Worm (Caenorhabditis elegans) whole organism, early embryonic: ENCODE results near the gene cpg-4.

Experiments
- aly-1 ChIP-seq: sonication (generic microtip); optimal IDR thresholded peaks from 2 replicates; lab custom pipeline; 2016; ENCODE audit warnings: missing genetic modification characterization, missing compliant biosample characterization
- ama-1 ChIP-seq: fragments of 150-350 bp; optimal IDR thresholded peaks from 2 replicates; lab custom pipeline; 2014
- flt-1 ChIP-seq: fragments of 200-800 bp; sonication (Bioruptor generic); IDR thresholded peaks from 2 replicates; pipeline ENCODE4 v1.3.6; 2022; ENCODE audit warnings: missing genetic modification characterization, missing compliant biosample characterization
- sea-1 ChIP-seq: fragments of 200-800 bp; sonication (Bioruptor generic); conservative IDR thresholded peaks from 2 replicates; pipeline ENCODE4 v1.3.6; 2022; ENCODE audit warnings: missing genetic modification characterization, missing compliant biosample characterization
- tbx-11 ChIP-seq: fragments of 200-800 bp; sonication (Bioruptor generic); IDR thresholded peaks from 2 replicates; pipeline ENCODE4 v1.3.6; 2022; ENCODE audit warnings: missing genetic modification characterization, missing compliant biosample characterization
- tbx-37 ChIP-seq: fragments of 200-800 bp; sonication (Bioruptor generic); conservative IDR thresholded peaks from 2 replicates; pipeline ENCODE4 v1.3.6; 2022; ENCODE audit warnings: missing genetic modification reagents, missing genetic modification characterization, missing compliant biosample characterization

DNA sequence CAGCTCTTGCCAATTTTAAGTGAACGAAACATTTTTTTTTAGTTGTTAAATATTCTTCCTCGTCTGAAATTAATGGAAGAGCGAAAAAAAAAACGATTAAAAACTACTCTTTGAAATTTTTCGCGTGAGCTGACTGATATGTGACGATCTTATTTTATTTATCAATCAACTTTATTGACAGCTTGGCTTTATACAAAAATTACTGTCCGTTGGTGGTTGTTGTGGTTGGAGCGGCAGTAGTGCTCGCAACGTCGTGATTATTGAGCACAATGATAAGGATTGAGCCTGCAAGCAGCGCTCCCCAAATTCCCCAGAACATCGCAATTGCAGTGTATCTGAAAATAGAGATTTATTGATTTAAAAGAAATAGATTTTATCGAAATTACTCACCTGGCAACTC is 48.2 kb downstream of the cpg-4 start:
- TF ChIP-seq flt-1 (no peak), ama-1 (lab: Kevin White, UChicago) (no peak), tbx-37 (GFP tag; lab: Robert Waterston, UW) (no peak), sea-1 (GFP tag; lab: Robert Waterston, UW) (no peak), aly-1 (tag; lab: Kevin White, UChicago) (no peak), tbx-11 (GFP tag; lab: Robert Waterston, UW) (no peak)
